Fruit fly (Drosophila melanogaster): ENCODE measurements around the gene CG13373.
A peak's percentile ranks its signal among the peaks of the same experiment; 100 is the strongest.

CG13373 gene

DNA sequence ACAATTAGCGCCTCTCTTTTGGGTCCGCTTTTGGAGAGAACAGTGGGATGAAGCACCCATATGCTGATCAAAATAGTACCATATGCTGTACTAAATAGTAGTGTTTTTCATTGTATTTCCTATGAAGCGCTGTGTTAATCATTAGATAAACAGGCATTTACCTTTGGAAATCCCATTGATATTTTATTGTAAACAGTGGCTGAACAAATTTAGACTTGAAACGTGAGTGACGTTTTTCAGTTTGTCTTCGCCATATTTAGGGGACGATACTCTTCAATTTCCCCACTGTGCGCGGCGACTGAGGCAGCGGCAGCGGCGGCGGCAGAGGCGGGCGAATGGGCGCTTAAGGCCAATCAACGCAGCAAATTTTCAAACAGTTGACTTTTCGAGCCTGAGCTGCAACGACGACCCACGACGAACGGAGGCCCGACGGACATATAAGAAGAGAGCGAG, 22.8 kb downstream of the CG13373 start (continued):
- TF ChIP-seq ss (GFP tag; optimal IDR thresholded peaks at IDR 0.05), result peak; percentile 14 to 63
- TF ChIP-seq achi (GFP tag; optimal IDR thresholded peaks at IDR 0.05), result peak; percentile 68
- TF ChIP-seq Eip75B (GFP tag; optimal IDR thresholded peaks at IDR 0.05), result no peak
- peak; percentile 71 for TF ChIP-seq CG3032 (tag; optimal IDR thresholded peaks at IDR 0.05)
- TF ChIP-seq CG1621 (tag; optimal IDR thresholded peaks at IDR 0.05), result no peak
- TF ChIP-seq CG8632 (GFP tag; optimal IDR thresholded peaks at IDR 0.05), result peak; percentile 59
- no peak for TF ChIP-seq Sox102F (GFP tag; optimal IDR thresholded peaks at IDR 0.05)
- TF ChIP-seq salr (GFP tag; optimal IDR thresholded peaks at IDR 0.05), result peak in 1 of 2 experiments; percentile 24
- TF ChIP-seq CG8319 (GFP tag; optimal IDR thresholded peaks at IDR 0.05), result peak; percentile 50
- TF ChIP-seq Sox15 (GFP tag; optimal IDR thresholded peaks at IDR 0.05), result peak; percentile 53
- TF ChIP-seq pdm3 (GFP tag; optimal IDR thresholded peaks at IDR 0.05), result no peak
- no peak for TF ChIP-seq Smox (GFP tag; optimal IDR thresholded peaks at IDR 0.05)
- TF ChIP-seq acj6 (GFP tag; optimal IDR thresholded peaks at IDR 0.05), result peak; percentile 68
- TF ChIP-seq vri (GFP tag; optimal IDR thresholded peaks at IDR 0.05), result peak; percentile 65
- peak; percentile 74 for TF ChIP-seq dac (GFP tag; optimal IDR thresholded peaks at IDR 0.05)
- peak; percentile 82 for TF ChIP-seq CG15336 (GFP tag; IDR thresholded peaks at IDR 0.05)
- TF ChIP-seq Blimp-1 (GFP tag; optimal IDR thresholded peaks at IDR 0.05), result peak; percentile 34
- TF ChIP-seq CG10631 (GFP tag; optimal IDR thresholded peaks at IDR 0.05), result peak; percentile 51
- TF ChIP-seq CG34406 (GFP tag; optimal IDR thresholded peaks at IDR 0.05), result peak; percentile 64
- TF ChIP-seq Gug (GFP tag; IDR thresholded peaks at IDR 0.05), result peak; percentile 59; the same call in 1 of the 2 replicates

DNA sequence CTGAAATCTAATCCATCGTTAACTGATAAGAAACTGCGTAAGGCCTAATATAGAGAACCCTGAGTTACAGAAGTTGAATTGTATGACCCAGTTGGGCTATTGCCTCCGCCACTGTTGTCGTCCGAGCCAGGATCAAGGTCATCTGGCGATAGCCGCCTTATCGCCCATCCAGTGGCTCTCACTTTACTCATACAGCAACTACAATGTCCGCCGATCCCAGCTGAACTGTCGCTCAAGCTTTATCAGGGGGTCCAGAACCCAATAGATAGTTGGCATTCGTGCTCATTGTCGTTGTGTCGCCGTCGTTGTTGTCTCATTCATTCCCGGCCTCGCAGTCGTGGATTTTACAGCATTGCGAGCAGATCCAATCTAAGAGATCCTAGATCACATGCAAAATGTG, 32.3 kb downstream of the CG13373 start, which contains the start of gene arg:
arg (plus strand) TSS at position 319 of the 400 bp plus-strand sequence.
- TF ChIP-seq CG31627 (GFP tag; optimal IDR thresholded peaks at IDR 0.05), result no peak
- TF ChIP-seq CG6792 (GFP tag; optimal IDR thresholded peaks at IDR 0.05), result no peak
- TF ChIP-seq dsx (GFP tag; optimal IDR thresholded peaks at IDR 0.05; ENCODE audit: poor library complexity, severe bottlenecking), result peak; percentile 55
- no peak for TF ChIP-seq Gug (GFP tag; IDR thresholded peaks at IDR 0.05)
- no peak for TF ChIP-seq achi (GFP tag; optimal IDR thresholded peaks at IDR 0.05)
- no peak for TF ChIP-seq CG6276 (GFP tag; optimal IDR thresholded peaks at IDR 0.05)
- no peak for TF ChIP-seq CG11902 (GFP tag; optimal IDR thresholded peaks at IDR 0.05)
- TF ChIP-seq svp (GFP tag), result peak; percentile 82

DNA sequence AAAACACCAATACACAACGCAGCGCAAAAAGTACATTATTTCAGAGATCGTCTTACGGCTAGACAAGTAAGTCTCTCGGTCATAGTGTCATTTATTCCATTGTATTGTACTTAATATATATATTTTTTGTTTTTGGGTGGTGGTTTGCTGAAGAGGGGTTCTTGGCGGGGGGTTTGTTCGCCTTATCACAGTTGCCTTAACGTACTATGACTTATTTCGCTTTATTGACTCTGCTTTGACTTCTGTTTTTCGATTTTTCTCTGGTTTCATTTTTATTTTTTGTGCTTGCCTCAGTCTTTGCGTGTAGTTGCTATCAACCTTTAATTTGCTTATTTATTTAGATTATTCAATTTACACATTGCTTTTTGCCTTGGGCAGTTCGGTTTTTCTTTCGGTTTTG, 33.7 kb downstream of the CG13373 start:
- TF ChIP-seq pdm3 (GFP tag; optimal IDR thresholded peaks at IDR 0.05) (no peak), CG6276 (GFP tag; optimal IDR thresholded peaks at IDR 0.05) (no peak), Ets21C (GFP tag; optimal IDR thresholded peaks at IDR 0.05) (no peak), topi (GFP tag; optimal IDR thresholded peaks at IDR 0.05) (no peak), CG4318 (GFP tag; optimal IDR thresholded peaks at IDR 0.05) (no peak), Hr4 (GFP tag; optimal IDR thresholded peaks at IDR 0.05) (no peak), CG11294 (GFP tag; IDR thresholded peaks at IDR 0.05) (no peak), cyc (GFP tag; optimal IDR thresholded peaks at IDR 0.05) (no peak), Sox14 (GFP tag; optimal IDR thresholded peaks at IDR 0.05) (no peak), CG32006 (GFP tag; optimal IDR thresholded peaks at IDR 0.05) (no peak), fd59A (GFP tag; optimal IDR thresholded peaks at IDR 0.05) (no peak), svp (GFP tag) (peak; percentile 94), CG34406 (GFP tag; optimal IDR thresholded peaks at IDR 0.05) (no peak), Ets96B (tag; optimal IDR thresholded peaks at IDR 0.05) (no peak), salr (GFP tag; optimal IDR thresholded peaks at IDR 0.05) (no peak), CG8632 (GFP tag; optimal IDR thresholded peaks at IDR 0.05) (no peak), dac (GFP tag; optimal IDR thresholded peaks at IDR 0.05) (no peak), fkh (GFP tag; optimal IDR thresholded peaks at IDR 0.05) (peak; percentile 53), CG3919 (GFP tag; optimal IDR thresholded peaks at IDR 0.05) (no peak), vri (GFP tag; optimal IDR thresholded peaks at IDR 0.05) (peak; percentile 55), CG8319 (GFP tag; optimal IDR thresholded peaks at IDR 0.05) (no peak), CG15336 (GFP tag; IDR thresholded peaks at IDR 0.05) (no peak), esn (GFP tag; optimal IDR thresholded peaks at IDR 0.05) (no peak), CG10669 (GFP tag; optimal IDR thresholded peaks at IDR 0.05) (no peak), Met (GFP tag; optimal IDR thresholded peaks at IDR 0.05) (no peak), Gug (GFP tag; IDR thresholded peaks at IDR 0.05) (no peak)

All from whole organism, prepupa.